Worm (Caenorhabditis elegans) whole organism, midembryonic: ENCODE data around the gene ZK105.1.

Experiments
- T22C8.4 ChIP-seq: fragments of 200-800 bp; sonication (Bioruptor generic); IDR thresholded peaks from 2 replicates; pipeline ENCODE4 v1.3.6; 2022; ENCODE audit warnings: missing genetic modification characterization, missing compliant biosample characterization
- cog-1 ChIP-seq: sonication (generic microtip); optimal IDR thresholded peaks from 2 replicates; lab custom pipeline; 2016; ENCODE audit warnings: missing genetic modification characterization, missing compliant biosample characterization
- flt-1 ChIP-seq: fragments of 200-800 bp; sonication (Bioruptor generic); IDR thresholded peaks from 2 replicates; pipeline ENCODE4 v1.3.6; 2022; ENCODE audit warnings: missing genetic modification characterization, missing compliant biosample characterization
- klf-2 ChIP-seq: fragments of 200-800 bp; sonication (Bioruptor generic); conservative IDR thresholded peaks from 2 replicates; pipeline ENCODE4 v1.3.6; 2022; ENCODE audit warnings: missing genetic modification reagents, missing genetic modification characterization, missing compliant biosample characterization
- med-1 ChIP-seq: sonication (generic microtip); optimal IDR thresholded peaks from 2 replicates; lab custom pipeline; 2017; ENCODE audit warnings: missing genetic modification characterization, mild to moderate bottlenecking, missing compliant biosample characterization, antibody characterized with exemption, missing genetic modification reagents; ENCODE audit not compliant: insufficient read depth
- ref-1 ChIP-seq: fragments of 200-800 bp; sonication (Bioruptor generic); conservative IDR thresholded peaks from 2 replicates; pipeline ENCODE4 v1.3.6; 2022; ENCODE audit warnings: missing genetic modification reagents, missing genetic modification characterization, missing compliant biosample characterization
- tab-1 ChIP-seq: fragments of 200-800 bp; sonication (Bioruptor generic); IDR thresholded peaks from 2 replicates; pipeline ENCODE4 v1.3.6; 2022; ENCODE audit warnings: missing genetic modification characterization, missing compliant biosample characterization
- ztf-23 ChIP-seq: fragments of 200-800 bp; sonication (Bioruptor generic); IDR thresholded peaks from 2 replicates; pipeline ENCODE4 v1.3.6; 2022; ENCODE audit warnings: missing genetic modification reagents, missing genetic modification characterization, missing compliant biosample characterization
- ztf-29 ChIP-seq: fragments of 200-800 bp; sonication (Bioruptor generic); IDR thresholded peaks from 2 replicates; pipeline ENCODE4 v1.3.6; 2022; ENCODE audit warnings: missing genetic modification reagents, missing genetic modification characterization, missing compliant biosample characterization

The ZK105.1 gene

ce11 chrV:7755991-7756390, 42.2 kb downstream of the ZK105.1 start:
- TF ChIP-seq tab-1 (GFP tag; lab: Robert Waterston, UW), result no peak
- TF ChIP-seq med-1 (GFP tag; lab: Kevin White, UChicago), result no peak
- no peak for TF ChIP-seq cog-1 (tag; lab: Kevin White, UChicago)
- no peak for TF ChIP-seq flt-1 (GFP tag; lab: Robert Waterston, UW)
- no peak for TF ChIP-seq ztf-29 (GFP tag; lab: Robert Waterston, UW)
- TF ChIP-seq klf-2, result no peak
- TF ChIP-seq ref-1 (GFP tag; lab: Robert Waterston, UW), result no peak
- TF ChIP-seq ztf-23 (GFP tag; lab: Robert Waterston, UW), result no peak
- TF ChIP-seq T22C8.4 (GFP tag; lab: Robert Waterston, UW), result no peak

- no peak for TF ChIP-seq tab-1 (GFP tag; lab: Robert Waterston, UW)
- TF ChIP-seq med-1 (GFP tag; lab: Kevin White, UChicago), result no peak
- TF ChIP-seq flt-1 (GFP tag; lab: Robert Waterston, UW), result no peak
- no peak for TF ChIP-seq klf-2
- no peak for TF ChIP-seq ref-1 (GFP tag; lab: Robert Waterston, UW)
- no peak for TF ChIP-seq ztf-29 (GFP tag; lab: Robert Waterston, UW)
- no peak for TF ChIP-seq ztf-23 (GFP tag; lab: Robert Waterston, UW)
- TF ChIP-seq cog-1 (tag; lab: Kevin White, UChicago), result no peak
- TF ChIP-seq T22C8.4 (GFP tag; lab: Robert Waterston, UW), result no peak
These were observed 45.5 kb downstream of the ZK105.1 start for ce11 chrV:7759270-7759669.

DNA sequence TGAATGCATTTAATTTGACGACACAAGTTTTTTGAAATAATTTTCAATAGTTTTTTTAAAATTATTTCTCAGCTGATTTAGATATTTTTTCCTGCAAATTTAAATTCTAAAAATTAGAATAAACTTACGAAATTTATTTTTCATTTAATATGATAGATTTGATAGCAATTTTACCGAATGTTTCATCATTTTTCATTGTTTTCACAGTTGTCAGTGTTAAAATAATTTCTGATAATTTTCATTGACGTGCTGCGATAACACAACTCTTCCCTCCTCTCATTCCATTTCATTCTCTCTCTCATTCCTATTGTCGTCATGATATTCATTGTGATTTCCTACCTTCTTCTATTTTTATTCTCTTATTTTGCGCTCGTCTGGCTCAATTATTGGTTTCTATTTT, 46.4 kb downstream of the ZK105.1 start, which contains the start of gene hint-3:
TSS of gene hint-3 (plus strand) at position 301 of the 400 bp plus-strand sequence.
- TF ChIP-seq tab-1 (GFP tag; lab: Robert Waterston, UW) (no peak), cog-1 (tag; lab: Kevin White, UChicago) (no peak), med-1 (GFP tag; lab: Kevin White, UChicago) (no peak), klf-2 (no peak), ztf-29 (GFP tag; lab: Robert Waterston, UW) (no peak), ztf-23 (GFP tag; lab: Robert Waterston, UW) (no peak), ref-1 (GFP tag; lab: Robert Waterston, UW) (no peak), T22C8.4 (GFP tag; lab: Robert Waterston, UW) (no peak), flt-1 (GFP tag; lab: Robert Waterston, UW) (no peak)

- TF ChIP-seq tab-1 (GFP tag; lab: Robert Waterston, UW) (no peak), med-1 (GFP tag; lab: Kevin White, UChicago) (no peak), ref-1 (GFP tag; lab: Robert Waterston, UW) (no peak), flt-1 (GFP tag; lab: Robert Waterston, UW) (no peak), ztf-23 (GFP tag; lab: Robert Waterston, UW) (no peak), ztf-29 (GFP tag; lab: Robert Waterston, UW) (no peak), T22C8.4 (GFP tag; lab: Robert Waterston, UW) (no peak), klf-2 (no peak)
These were observed 48.1 kb downstream of the ZK105.1 start for ce11 chrV:7761906-7762305.
